Fruit fly (Drosophila melanogaster): ENCODE results near the gene CG31698.

CG31698 gene

DNA sequence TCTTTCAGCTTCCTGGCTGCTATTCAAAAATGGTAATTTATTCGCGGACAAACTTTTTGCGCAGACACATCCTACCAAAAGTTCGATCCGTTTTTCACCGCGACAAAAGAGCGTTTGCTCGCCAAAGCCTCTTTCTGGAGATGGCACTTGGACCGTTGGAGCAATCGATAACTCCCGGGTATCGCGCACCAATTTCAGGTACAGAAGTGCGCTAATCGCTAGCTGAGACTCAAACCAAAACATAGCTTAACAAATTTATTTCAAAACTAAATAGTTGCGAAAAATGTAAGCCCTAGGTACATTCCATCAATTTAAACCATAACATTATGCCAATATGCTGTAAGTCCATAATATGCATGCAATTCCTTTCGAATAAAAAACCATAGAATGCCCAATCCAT is 28.9 kb downstream of the CG31698 start, which contains the start of gene toc (continued):
- TF ChIP-seq gsb-n (tag; optimal IDR thresholded peaks at IDR 0.05) (no peak), CG3726 (GFP tag; IDR thresholded peaks at IDR 0.05) (no peak), CG6813 (GFP tag; optimal IDR thresholded peaks at IDR 0.05) (no peak), grau (tag; optimal IDR thresholded peaks at IDR 0.05) (no peak), CG11695 (GFP tag; IDR thresholded peaks at IDR 0.05) (no peak), CG33557 (GFP tag; optimal IDR thresholded peaks at IDR 0.05) (no peak), CG14710 (tag; optimal IDR thresholded peaks at IDR 0.05) (peak; percentile 42), CG12236 (GFP tag; optimal IDR thresholded peaks at IDR 0.05) (no peak), CG1024 (GFP tag; IDR thresholded peaks at IDR 0.05) (no peak), ro (GFP tag; IDR thresholded peaks at IDR 0.05) (no peak), CG7928 (GFP tag; optimal IDR thresholded peaks at IDR 0.05) (no peak), CG32532 (GFP tag; IDR thresholded peaks at IDR 0.05) (no peak), HLH4C (GFP tag; IDR thresholded peaks at IDR 0.05; ENCODE audit: partially characterized antibody) (peak; percentile 89), Dad (GFP tag; optimal IDR thresholded peaks at IDR 0.05) (no peak), CG15696 (tag; optimal IDR thresholded peaks at IDR 0.05) (no peak), MTF-1 (GFP tag; optimal IDR thresholded peaks at IDR 0.05; ENCODE audit: borderline replicate concordance) (no peak), CG16779 (GFP tag; IDR thresholded peaks at IDR 0.05) (no peak), Taf1 (GFP tag; IDR thresholded peaks at IDR 0.05) (no peak), sr (GFP tag; IDR thresholded peaks at IDR 0.05) (no peak), ato (GFP tag; IDR thresholded peaks at IDR 0.05; ENCODE audit: partially characterized antibody) (peak; percentile 79), sqz (GFP tag; optimal IDR thresholded peaks at IDR 0.05) (no peak), CG17568 (GFP tag; optimal IDR thresholded peaks at IDR 0.05) (no peak), CG10979 (tag; optimal IDR thresholded peaks at IDR 0.05) (no peak), gsb (GFP tag; IDR thresholded peaks at IDR 0.05) (no peak), CG16813 (GFP tag; IDR thresholded peaks at IDR 0.05; ENCODE audit: partially characterized antibody) (peak; percentile 85), CG17612 (GFP tag; IDR thresholded peaks at IDR 0.05) (no peak), org-1 (GFP tag; optimal IDR thresholded peaks at IDR 0.05) (no peak), unpg (GFP tag; optimal IDR thresholded peaks at IDR 0.05) (no peak), Spps (tag; optimal IDR thresholded peaks at IDR 0.05) (no peak), dimm (GFP tag; IDR thresholded peaks at IDR 0.05) (no peak), CG15269 (tag; optimal IDR thresholded peaks at IDR 0.05) (no peak), da (GFP tag; optimal IDR thresholded peaks at IDR 0.05) (no peak), CG3407 (GFP tag; optimal IDR thresholded peaks at IDR 0.05) (no peak), bigmax (GFP tag; optimal IDR thresholded peaks at IDR 0.05) (no peak), z (GFP tag; IDR thresholded peaks at IDR 0.05) (no peak), Meics (GFP tag; optimal IDR thresholded peaks at IDR 0.05) (no peak), sima (GFP tag; optimal IDR thresholded peaks at IDR 0.05) (no peak), Side (GFP tag; optimal IDR thresholded peaks at IDR 0.05) (no peak), CG7556 (GFP tag; optimal IDR thresholded peaks at IDR 0.05) (no peak), Ssrp (tag; optimal IDR thresholded peaks at IDR 0.05) (no peak), Dek (tag; optimal IDR thresholded peaks at IDR 0.05) (no peak), CG2116 (GFP tag; optimal IDR thresholded peaks at IDR 0.05) (peak; percentile 55), CG10462 (GFP tag; optimal IDR thresholded peaks at IDR 0.05) (no peak), CG17328 (GFP tag; IDR thresholded peaks at IDR 0.05) (no peak), sd (tag; optimal IDR thresholded peaks at IDR 0.05) (no peak), Camta (GFP tag; optimal IDR thresholded peaks at IDR 0.05) (no peak), wor (GFP tag; IDR thresholded peaks at IDR 0.05) (no peak), grn (GFP tag; optimal IDR thresholded peaks at IDR 0.05) (no peak), bsh (GFP tag; optimal IDR thresholded peaks at IDR 0.05) (no peak), so (GFP tag; IDR thresholded peaks at IDR 0.05) (no peak), gce (GFP tag; IDR thresholded peaks at IDR 0.05) (no peak), Awh (GFP tag; IDR thresholded peaks at IDR 0.05) (no peak)

All from whole organism, embryonic.